Worm (Caenorhabditis elegans): ENCODE measurements around the gene col-150.

col-150 gene

ce11 chrV:10280112-10280511 lies 14.3 kb downstream of the col-150 start:
- TF ChIP-seq B0261.1 (tag; optimal IDR thresholded peaks at IDR 0.05) (no peak), nhr-80 (tag; optimal IDR thresholded peaks at IDR 0.05) (peak; percentile 43), Y67H2A.10 (GFP tag; conservative IDR thresholded peaks at IDR 0.05) (no peak)

ce11 chrV:10277579-10277978 lies 16.9 kb downstream of the col-150 start, which contains the start of gene lys-1:
Gene lys-1, plus strand, starts transcription at chrV:10277904.
- TF ChIP-seq lin-35 (GFP tag; optimal IDR thresholded peaks at IDR 0.05) (no peak), ceh-40 (GFP tag; IDR thresholded peaks at IDR 0.05) (no peak), nhr-179 (tag; optimal IDR thresholded peaks at IDR 0.05) (no peak), B0019.2 (GFP tag; conservative IDR thresholded peaks at IDR 0.05) (no peak), ztf-6 (GFP tag; IDR thresholded peaks at IDR 0.05) (no peak), nhr-80 (tag; optimal IDR thresholded peaks at IDR 0.05) (peak; percentile 70), xnd-1 (tag; optimal IDR thresholded peaks at IDR 0.05) (no peak), Y56A3A.18 (GFP tag; IDR thresholded peaks at IDR 0.05) (no peak), unc-62 (GFP tag; optimal IDR thresholded peaks at IDR 0.05) (no peak), pha-4 (tag; optimal IDR thresholded peaks at IDR 0.05) (no peak), ccch-3 (GFP tag; optimal IDR thresholded peaks at IDR 0.05) (no peak), ZK185.1 (tag; optimal IDR thresholded peaks at IDR 0.05; ENCODE audit: poor library complexity, severe bottlenecking) (peak; percentile 13)

ce11 chrV:10276038-10276437 lies 18.4 kb downstream of the col-150 start:
- TF ChIP-seq sptf-2 (GFP tag; optimal IDR thresholded peaks at IDR 0.05) (no peak), cebp-2 (GFP tag; IDR thresholded peaks at IDR 0.05) (no peak), egl-44 (GFP tag; IDR thresholded peaks at IDR 0.05) (no peak), chd-7 (tag; optimal IDR thresholded peaks at IDR 0.05) (no peak), unc-130 (GFP tag; optimal IDR thresholded peaks at IDR 0.05) (no peak), ceh-58 (GFP tag; IDR thresholded peaks at IDR 0.05) (no peak), zfh-2 (GFP tag; conservative IDR thresholded peaks at IDR 0.05) (no peak), let-526 (GFP tag; IDR thresholded peaks at IDR 0.05) (no peak), dpl-1 (GFP tag; optimal IDR thresholded peaks at IDR 0.05) (no peak), unc-62 (GFP tag; optimal IDR thresholded peaks at IDR 0.05) (no peak), attf-3 (GFP tag; conservative IDR thresholded peaks at IDR 0.05) (no peak)

ce11 chrV:10275619-10276018 lies 18.8 kb downstream of the col-150 start, which contains the start of gene Y22F5A.11:
Gene Y22F5A.11, minus strand, starts transcription at chrV:10275646.
- no peak for TF ChIP-seq snpc-4 (GFP tag; optimal IDR thresholded peaks at IDR 0.05)
- TF ChIP-seq snpc-4 (tag; optimal IDR thresholded peaks at IDR 0.05), result peak in 2 of 4 experiments; percentile 2 to 68
- TF ChIP-seq sdz-38 (tag; optimal IDR thresholded peaks at IDR 0.05), result no peak

- peak in 1 of 3 experiments; percentile 45 for TF ChIP-seq lin-35 (GFP tag; optimal IDR thresholded peaks at IDR 0.05)
- TF ChIP-seq die-1 (tag; optimal IDR thresholded peaks at IDR 0.05), result no peak
- TF ChIP-seq attf-5 (GFP tag; optimal IDR thresholded peaks at IDR 0.05), result peak; percentile 0
- TF ChIP-seq lin-40 (tag; optimal IDR thresholded peaks at IDR 0.05), result peak; percentile 39
- no peak for TF ChIP-seq snpc-1.1 (tag; optimal IDR thresholded peaks at IDR 0.05; ENCODE audit: insufficient read depth)
- TF ChIP-seq lag-1 (GFP tag; IDR thresholded peaks at IDR 0.05), result no peak
- TF ChIP-seq F57C9.4 (tag; optimal IDR thresholded peaks at IDR 0.05), result no peak
- peak; percentile 26 for TF ChIP-seq K12H6.12 (tag; optimal IDR thresholded peaks at IDR 0.05)
- no peak for TF ChIP-seq repo-1 (tag; optimal IDR thresholded peaks at IDR 0.05)
- 0 out of 2 replicates have a peak, but pooled peaks have one; percentile 3 for TF ChIP-seq cebp-1 (GFP tag; IDR thresholded peaks at IDR 0.05)
- peak; percentile 18 for TF ChIP-seq cebp-1 (tag; optimal IDR thresholded peaks at IDR 0.05)
- TF ChIP-seq nfya-1 (tag; optimal IDR thresholded peaks at IDR 0.05; ENCODE audit: borderline replicate concordance, insufficient read depth), result no peak
Measured at ce11 chrV:10273837-10274236, 20.6 kb downstream of the col-150 start.
